Fruit fly (Drosophila melanogaster): ENCODE results near the gene Polr1C.

The Polr1C gene

DNA sequence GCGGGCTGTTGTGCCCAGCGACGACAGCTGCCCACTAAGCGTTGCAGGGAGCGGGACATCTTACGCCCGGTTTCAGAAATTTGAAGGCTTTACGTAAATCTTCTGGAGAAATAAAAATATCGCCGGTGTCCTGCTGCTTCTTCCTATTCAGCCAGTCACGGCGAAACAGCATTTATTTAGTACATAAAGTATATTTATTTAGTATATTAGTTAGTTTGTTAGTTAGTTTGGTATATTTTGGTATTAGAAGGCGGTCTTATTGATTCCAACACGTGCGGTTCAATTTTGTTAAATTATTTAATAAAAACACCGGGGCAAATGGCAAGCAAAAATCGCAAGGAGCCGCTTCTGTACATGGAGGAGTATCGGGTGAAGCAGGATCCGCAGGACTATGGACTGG lies at the start of gene Polr1C, which contains the start of gene Scox:
Polr1C (plus strand) TSS at position 238 of the 400 bp plus-strand sequence.
Scox (minus strand) TSS at position 169 of the 400 bp plus-strand sequence.
- TF ChIP-seq Myc (optimal IDR thresholded peaks at IDR 0.05) (peak; percentile 1), sv (GFP tag; optimal IDR thresholded peaks at IDR 0.05) (no peak)

DNA sequence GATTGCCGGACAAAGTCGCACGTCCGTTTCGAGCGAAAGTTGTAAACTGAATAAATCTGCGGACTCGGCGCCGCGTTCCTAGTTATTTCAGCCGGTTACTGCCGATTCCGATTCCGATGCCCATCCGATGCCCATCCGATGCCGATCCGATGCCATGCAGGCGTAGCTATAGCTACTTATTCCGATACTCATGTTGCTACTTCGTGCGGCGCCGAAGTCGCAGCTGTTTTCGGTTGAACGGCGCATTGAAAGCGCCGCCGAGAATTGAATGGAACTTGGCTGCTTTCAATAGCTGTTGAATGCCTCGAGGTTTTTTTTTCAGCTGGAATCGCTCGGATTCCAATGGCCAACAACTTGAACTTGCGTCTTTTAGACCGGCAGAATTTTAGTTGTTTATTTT lies 40.5 kb upstream of the Polr1C start:
- TF ChIP-seq usp (GFP tag; optimal IDR thresholded peaks at IDR 0.05) (no peak), sage (GFP tag; optimal IDR thresholded peaks at IDR 0.05) (no peak), woc (GFP tag; optimal IDR thresholded peaks at IDR 0.05) (no peak), dsf (GFP tag; optimal IDR thresholded peaks at IDR 0.05; ENCODE audit: borderline replicate concordance) (no peak), br (GFP tag; optimal IDR thresholded peaks at IDR 0.05) (no peak), CG32264 (GFP tag; optimal IDR thresholded peaks at IDR 0.05) (no peak), Hr78 (GFP tag; optimal IDR thresholded peaks at IDR 0.05) (no peak), Dif (GFP tag; optimal IDR thresholded peaks at IDR 0.05; ENCODE audit: partially characterized antibody) (no peak), Hnf4 (GFP tag; optimal IDR thresholded peaks at IDR 0.05) (no peak), HLH106 (tag; optimal IDR thresholded peaks at IDR 0.05) (no peak), foxo (GFP tag; optimal IDR thresholded peaks at IDR 0.05) (no peak), rgr (GFP tag; optimal IDR thresholded peaks at IDR 0.05) (no peak), brk (GFP tag; optimal IDR thresholded peaks at IDR 0.05) (no peak)

DNA sequence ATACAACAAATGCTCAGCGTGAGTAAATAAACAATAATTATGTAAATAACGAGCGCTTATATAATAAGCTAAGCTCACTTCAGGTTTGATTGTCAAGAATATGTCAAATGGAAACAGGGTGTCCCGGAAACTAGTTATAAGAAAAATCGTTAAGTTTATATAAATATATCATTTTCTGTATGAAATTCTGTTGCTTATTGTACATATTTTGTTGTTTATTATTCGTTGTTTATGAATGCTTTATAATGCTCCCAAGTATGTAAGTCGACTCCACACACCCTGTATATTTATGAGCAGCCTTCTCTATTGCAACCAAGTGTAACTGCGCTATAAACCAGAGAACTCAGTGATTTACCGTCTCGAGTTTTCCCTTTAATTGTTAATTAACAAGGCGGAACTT lies 38.3 kb upstream of the Polr1C start:
- TF ChIP-seq usp (GFP tag; optimal IDR thresholded peaks at IDR 0.05) = no peak
- no peak for TF ChIP-seq dmrt93B (GFP tag; optimal IDR thresholded peaks at IDR 0.05)
- no peak for TF ChIP-seq dsf (GFP tag; optimal IDR thresholded peaks at IDR 0.05; ENCODE audit: borderline replicate concordance)
- TF ChIP-seq CrebA (GFP tag; optimal IDR thresholded peaks at IDR 0.05; ENCODE audit: borderline replicate concordance) = no peak
- TF ChIP-seq OdsH (GFP tag; optimal IDR thresholded peaks at IDR 0.05) = no peak
- no peak for TF ChIP-seq lola (GFP tag; optimal IDR thresholded peaks at IDR 0.05)
- no peak for TF ChIP-seq Rel (GFP tag; optimal IDR thresholded peaks at IDR 0.05)
- no peak for TF ChIP-seq Rel (tag; optimal IDR thresholded peaks at IDR 0.05)
- TF ChIP-seq Hr78 (GFP tag; optimal IDR thresholded peaks at IDR 0.05) = no peak
- TF ChIP-seq N (GFP tag; optimal IDR thresholded peaks at IDR 0.05) = no peak
- TF ChIP-seq GATAd (GFP tag; optimal IDR thresholded peaks at IDR 0.05) = no peak

DNA sequence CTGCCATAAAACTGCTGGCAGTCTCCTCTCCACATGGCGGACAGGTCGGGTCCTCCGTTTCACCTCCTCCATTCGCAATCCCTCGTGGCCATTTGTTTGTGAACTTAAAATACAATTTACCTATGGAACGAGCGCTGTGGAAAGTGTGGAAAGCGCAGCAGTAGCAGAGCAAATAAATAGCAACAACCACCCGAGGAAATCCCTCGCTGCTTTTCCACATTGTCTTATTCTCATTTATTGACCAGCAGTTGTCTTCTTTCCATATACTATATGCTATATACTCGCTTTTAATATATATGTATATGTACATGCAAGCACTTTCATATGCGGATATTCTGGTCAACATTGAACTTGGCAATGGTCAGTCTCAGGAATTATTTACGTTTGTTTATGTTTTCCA lies 36.5 kb upstream of the Polr1C start, which contains the start of gene hoe1:
hoe1 (minus strand) TSS at position 101 of the 400 bp plus-strand sequence.
- TF ChIP-seq CrebA (GFP tag; optimal IDR thresholded peaks at IDR 0.05; ENCODE audit: borderline replicate concordance) (no peak), HLH106 (tag; optimal IDR thresholded peaks at IDR 0.05) (no peak), Sp1 (GFP tag; optimal IDR thresholded peaks at IDR 0.05) (no peak), Hr78 (GFP tag; optimal IDR thresholded peaks at IDR 0.05) (no peak), Vsx2 (GFP tag; optimal IDR thresholded peaks at IDR 0.05; ENCODE audit: partially characterized antibody) (no peak), dl (GFP tag; optimal IDR thresholded peaks at IDR 0.05; ENCODE audit: insufficient read depth in 1 of 2, partially characterized antibody in 2 of 2) (no peak)

- TF ChIP-seq Dif (GFP tag; optimal IDR thresholded peaks at IDR 0.05; ENCODE audit: partially characterized antibody) (no peak), Dfd (GFP tag; optimal IDR thresholded peaks at IDR 0.05) (no peak), HLH106 (tag; optimal IDR thresholded peaks at IDR 0.05) (no peak), Vsx2 (GFP tag; optimal IDR thresholded peaks at IDR 0.05; ENCODE audit: partially characterized antibody) (no peak)
Observed at dm6 chr2L:4936325-4936869, 32.4 kb upstream of the Polr1C start, which contains the start of gene hoe2. hoe2 (minus strand) TSS chr2L:4936450.

dm6 chr2L:4937060-4937459 lies 31.7 kb upstream of the Polr1C start, which contains the start of gene Sgs1:
Sgs1 (plus strand) TSS chr2L:4937409.
- peak; percentile 22 for TF ChIP-seq Sp1 (GFP tag; optimal IDR thresholded peaks at IDR 0.05)
- TF ChIP-seq Mio (GFP tag; optimal IDR thresholded peaks at IDR 0.05) = no peak
- TF ChIP-seq CG32264 (GFP tag; optimal IDR thresholded peaks at IDR 0.05) = no peak
- TF ChIP-seq usp (GFP tag; optimal IDR thresholded peaks at IDR 0.05) = no peak
- TF ChIP-seq psq (GFP tag; optimal IDR thresholded peaks at IDR 0.05) = peak; percentile 15
- no peak for TF ChIP-seq HLH106 (tag; optimal IDR thresholded peaks at IDR 0.05)
- TF ChIP-seq sage (GFP tag; optimal IDR thresholded peaks at IDR 0.05) = no peak
- no peak for TF ChIP-seq ey (GFP tag; optimal IDR thresholded peaks at IDR 0.05)
- no peak for TF ChIP-seq Jra (GFP tag; optimal IDR thresholded peaks at IDR 0.05)
- TF ChIP-seq Vsx2 (GFP tag; optimal IDR thresholded peaks at IDR 0.05; ENCODE audit: partially characterized antibody) = no peak
- TF ChIP-seq sv (GFP tag; optimal IDR thresholded peaks at IDR 0.05) = no peak
- peak; percentile 80 for TF ChIP-seq h (GFP tag; optimal IDR thresholded peaks at IDR 0.05)
- no peak for TF ChIP-seq GATAd (GFP tag; optimal IDR thresholded peaks at IDR 0.05)
- TF ChIP-seq pan (optimal IDR thresholded peaks at IDR 0.05) = no peak
- TF ChIP-seq Myc (optimal IDR thresholded peaks at IDR 0.05) = no peak
- TF ChIP-seq tai (GFP tag; optimal IDR thresholded peaks at IDR 0.05) = no peak
- no peak for TF ChIP-seq Hr78 (GFP tag; optimal IDR thresholded peaks at IDR 0.05)
- TF ChIP-seq rgr (GFP tag; optimal IDR thresholded peaks at IDR 0.05) = peak; percentile 65
- TF ChIP-seq br (GFP tag; optimal IDR thresholded peaks at IDR 0.05) = no peak
- TF ChIP-seq dsf (GFP tag; optimal IDR thresholded peaks at IDR 0.05; ENCODE audit: borderline replicate concordance) = no peak
- peak; percentile 48 for TF ChIP-seq OdsH (GFP tag; optimal IDR thresholded peaks at IDR 0.05)
- no peak for TF ChIP-seq dl (GFP tag; optimal IDR thresholded peaks at IDR 0.05; ENCODE audit: insufficient read depth in 1 of 2, partially characterized antibody in 2 of 2)
- TF ChIP-seq CG9705 (GFP tag; optimal IDR thresholded peaks at IDR 0.05) = no peak
- peak in 1 of 2 experiments; percentile 8 for TF ChIP-seq foxo (GFP tag; optimal IDR thresholded peaks at IDR 0.05)
- no peak for TF ChIP-seq Dfd (GFP tag; optimal IDR thresholded peaks at IDR 0.05)
- no peak for TF ChIP-seq woc (GFP tag; optimal IDR thresholded peaks at IDR 0.05)
- no peak for TF ChIP-seq lola (GFP tag; optimal IDR thresholded peaks at IDR 0.05)
- no peak for TF ChIP-seq N (GFP tag; optimal IDR thresholded peaks at IDR 0.05)
- peak; percentile 95 for TF ChIP-seq Hr83 (GFP tag; optimal IDR thresholded peaks at IDR 0.05; ENCODE audit: poor library complexity, severe bottlenecking)

Measured in whole organism, wandering third instar larva.